Worm (Caenorhabditis elegans) whole organism, L4 larva: ENCODE measurements around the gene ZC132.9.

Experiments used
- ZK546.5 ChIP-seq, 2 experiments: sonication (generic microtip); optimal IDR thresholded peaks; 2 replicates each; lab custom pipeline; 2017; ENCODE audit warnings: missing biosample characterization in 2 of 2, missing genetic modification characterization in 2 of 2
- mxl-3 ChIP-seq: fragments of 200-800 bp; sonication (Bioruptor generic); optimal IDR thresholded peaks from 2 replicates; lab custom pipeline; 2018; ENCODE audit warnings: mild to moderate bottlenecking, missing genetic modification characterization, missing compliant biosample characterization
- pqm-1 ChIP-seq: sonication (generic microtip); optimal IDR thresholded peaks from 2 replicates; lab custom pipeline; 2017; ENCODE audit warnings: missing biosample characterization, missing genetic modification characterization
- saeg-2 ChIP-seq: fragments of 200-800 bp; sonication (Bioruptor generic); IDR thresholded peaks from 2 replicates; pipeline ENCODE4 v1.3.6; 2022; ENCODE audit warnings: missing genetic modification reagents, missing genetic modification characterization, missing compliant biosample characterization
- spr-1 ChIP-seq: sonication (generic microtip); optimal IDR thresholded peaks from 2 replicates; lab custom pipeline; 2016; ENCODE audit warnings: mild to moderate bottlenecking, missing genetic modification characterization, missing compliant biosample characterization
- unc-130 ChIP-seq: sonication (generic microtip); optimal IDR thresholded peaks from 2 replicates; lab custom pipeline; 2016; ENCODE audit warnings: missing genetic modification reagents, missing genetic modification characterization, missing compliant biosample characterization
- zip-11 ChIP-seq: fragments of 200-800 bp; sonication (Bioruptor generic); IDR thresholded peaks from 2 replicates; pipeline ENCODE4 v1.3.6; 2022; ENCODE audit warnings: missing genetic modification characterization, missing compliant biosample characterization

ce11 chrV:4319867-4320266, at the start of gene ZC132.9:
- TF ChIP-seq pqm-1 (tag; lab: Kevin White, UChicago) (no peak), zip-11 (no peak), saeg-2 (GFP tag; lab: Robert Waterston, UW) (no peak), mxl-3 (GFP tag; lab: Kevin White, UChicago) (no peak), spr-1 (tag; lab: Kevin White, UChicago) (no peak), unc-130 (no peak), ZK546.5 (tag; optimal IDR thresholded peaks at IDR 0.05; lab: Kevin White, UChicago) (no peak)
